Fruit fly (Drosophila melanogaster): ENCODE measurements around the gene CG43049.
A peak's percentile ranks its signal among the peaks of the same experiment; 100 is the strongest.

DNA sequence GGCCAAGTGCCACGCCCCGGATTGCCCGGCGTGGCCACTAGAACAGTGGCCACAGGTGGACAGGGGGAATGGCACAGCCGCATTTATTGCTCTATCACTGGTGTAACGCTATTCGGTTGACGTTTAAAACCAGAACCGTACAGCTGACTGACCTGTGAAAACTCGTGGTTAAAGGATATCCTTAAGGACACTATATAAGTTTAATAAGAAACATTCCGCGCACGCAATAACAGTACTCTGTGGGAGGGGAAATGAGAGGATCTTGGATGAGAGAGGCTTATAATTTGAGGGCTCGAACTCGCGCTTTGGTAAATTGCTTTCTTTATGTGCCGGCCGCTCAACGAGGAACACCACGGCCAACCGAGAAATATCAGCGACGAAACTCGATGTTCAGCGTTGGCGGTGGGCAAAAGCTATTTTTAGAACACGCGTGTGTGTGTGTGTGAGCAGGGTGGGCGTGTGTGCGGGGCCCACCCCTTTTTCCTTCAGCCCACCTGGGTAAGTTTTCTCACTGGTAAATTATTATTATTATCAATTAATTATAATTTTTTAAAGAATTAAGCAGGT is 28.5 kb upstream of the CG43049 start:
- TF ChIP-seq pad (GFP tag; optimal IDR thresholded peaks at IDR 0.05) = peak; percentile 92
- TF ChIP-seq CG7101 (tag; optimal IDR thresholded peaks at IDR 0.05) = no peak
- no peak for TF ChIP-seq CG33017 (tag; optimal IDR thresholded peaks at IDR 0.05)
- no peak for TF ChIP-seq kay (GFP tag; ENCODE audit: borderline replicate concordance)
- no peak for TF ChIP-seq CG5204 (GFP tag; optimal IDR thresholded peaks at IDR 0.05)
- TF ChIP-seq ovo (GFP tag; optimal IDR thresholded peaks at IDR 0.05) = no peak
- no peak for TF ChIP-seq CG14711 (tag; optimal IDR thresholded peaks at IDR 0.05)
- TF ChIP-seq cic (GFP tag; optimal IDR thresholded peaks at IDR 0.05) = peak; percentile 28
